Worm (Caenorhabditis elegans) whole organism, L3 larva: ENCODE measurements around the gene Y49F6A.11.

Experiments
- R02D3.7 ChIP-seq: fragments of 150-350 bp; optimal IDR thresholded peaks from 2 replicates; lab custom pipeline; 2014; ENCODE audit warnings: missing biosample characterization, missing genetic modification characterization
- ZK546.5 ChIP-seq: sonication (generic microtip); optimal IDR thresholded peaks from 2 replicates; lab custom pipeline; 2017; ENCODE audit warnings: missing biosample characterization, missing genetic modification characterization
- aly-2 ChIP-seq: fragments of 150-350 bp; optimal IDR thresholded peaks from 2 replicates; lab custom pipeline; 2014; ENCODE audit warnings: missing biosample characterization, missing genetic modification characterization
- ama-1 ChIP-seq: fragments of 150-350 bp; optimal IDR thresholded peaks from 2 replicates; lab custom pipeline; 2018
- ceh-16 ChIP-seq: sonication (generic microtip); optimal IDR thresholded peaks from 2 replicates; lab custom pipeline; 2017; ENCODE audit warnings: missing biosample characterization, missing genetic modification characterization
- ceh-28 ChIP-seq: fragments of 150-350 bp; optimal IDR thresholded peaks from 2 replicates; lab custom pipeline; 2014; ENCODE audit warnings: missing biosample characterization, missing genetic modification reagents, missing genetic modification characterization
- ceh-82 ChIP-seq: fragments of 150-350 bp; optimal IDR thresholded peaks from 2 replicates; lab custom pipeline; 2014; ENCODE audit warnings: missing biosample characterization, missing genetic modification characterization
- ceh-9 ChIP-seq: sonication (generic microtip); optimal IDR thresholded peaks from 2 replicates; lab custom pipeline; 2018; ENCODE audit warnings: missing biosample characterization, missing genetic modification characterization
- daf-12 ChIP-seq: fragments of 150-350 bp; optimal IDR thresholded peaks from 2 replicates; lab custom pipeline; 2014; ENCODE audit warnings: missing biosample characterization, missing genetic modification reagents, missing genetic modification characterization
- egl-27 ChIP-seq: sonication (generic microtip); optimal IDR thresholded peaks from 4 replicates; lab custom pipeline; 2017; ENCODE audit warnings: missing biosample characterization, missing genetic modification reagents, missing genetic modification characterization
- elt-1 ChIP-seq: fragments of 150-350 bp; optimal IDR thresholded peaks from 2 replicates; lab custom pipeline; 2014; ENCODE audit warnings: missing biosample characterization, missing genetic modification characterization
- eor-1 ChIP-seq, 2 experiments: fragments of 150-350 bp; optimal IDR thresholded peaks; 2 replicates each; lab custom pipeline; 2014 to 2018; ENCODE audit warnings: missing biosample characterization in 2 of 2, missing genetic modification characterization in 2 of 2
- fos-1 ChIP-seq: fragments of 150-350 bp; optimal IDR thresholded peaks from 2 replicates; lab custom pipeline; 2014; ENCODE audit warnings: missing biosample characterization, missing genetic modification characterization
- hmg-11 ChIP-seq: sonication (generic microtip); optimal IDR thresholded peaks from 2 replicates; lab custom pipeline; 2016; ENCODE audit warnings: missing genetic modification characterization, missing compliant biosample characterization
- jun-1 ChIP-seq: fragments of 150-350 bp; optimal IDR thresholded peaks from 2 replicates; lab custom pipeline; 2014; ENCODE audit warnings: missing biosample characterization, missing genetic modification reagents, missing genetic modification characterization
- lin-39 ChIP-seq: fragments of 150-350 bp; optimal IDR thresholded peaks from 2 replicates; lab custom pipeline; 2018; ENCODE audit warnings: missing biosample characterization, missing genetic modification reagents, missing genetic modification characterization
- lsy-12 ChIP-seq: sonication (generic microtip); optimal IDR thresholded peaks from 2 replicates; lab custom pipeline; 2016; ENCODE audit warnings: mild to moderate bottlenecking, missing genetic modification characterization, missing compliant biosample characterization
- nfya-1 ChIP-seq: sonication (generic microtip); optimal IDR thresholded peaks from 2 replicates; lab custom pipeline; 2017; ENCODE audit warnings: missing genetic modification characterization, mild to moderate bottlenecking, missing compliant biosample characterization, antibody characterized with exemption, moderate library complexity; ENCODE audit not compliant: insufficient read depth
- nhr-11 ChIP-seq: fragments of 150-350 bp; optimal IDR thresholded peaks from 2 replicates; lab custom pipeline; 2014; ENCODE audit warnings: missing biosample characterization, missing genetic modification characterization
- nhr-23 ChIP-seq: fragments of 150-350 bp; optimal IDR thresholded peaks from 2 replicates; lab custom pipeline; 2014; ENCODE audit warnings: missing biosample characterization, missing genetic modification reagents, missing genetic modification characterization
- nhr-237 ChIP-seq: fragments of 150-350 bp; optimal IDR thresholded peaks from 2 replicates; lab custom pipeline; 2014; ENCODE audit warnings: missing biosample characterization, missing genetic modification characterization
- nhr-25 ChIP-seq: sonication (generic microtip); optimal IDR thresholded peaks from 2 replicates; lab custom pipeline; 2017; ENCODE audit warnings: missing biosample characterization, missing genetic modification characterization
- nhr-28 ChIP-seq: fragments of 150-350 bp; optimal IDR thresholded peaks from 2 replicates; lab custom pipeline; 2014; ENCODE audit warnings: missing biosample characterization, missing genetic modification characterization
- nhr-77 ChIP-seq: fragments of 150-350 bp; optimal IDR thresholded peaks from 2 replicates; lab custom pipeline; 2014; ENCODE audit warnings: missing biosample characterization, missing genetic modification characterization
- pha-4 ChIP-seq: fragments of 150-350 bp; optimal IDR thresholded peaks from 2 replicates; lab custom pipeline; 2014; ENCODE audit warnings: missing biosample characterization, missing genetic modification reagents, missing genetic modification characterization
- skn-1 ChIP-seq: fragments of 150-350 bp; optimal IDR thresholded peaks from 2 replicates; lab custom pipeline; 2014; ENCODE audit warnings: missing biosample characterization, missing genetic modification characterization
- tbx-2 ChIP-seq: sonication (generic microtip); optimal IDR thresholded peaks from 2 replicates; lab custom pipeline; 2016; ENCODE audit warnings: mild to moderate bottlenecking, missing genetic modification characterization, missing compliant biosample characterization
- unc-39 ChIP-seq: sonication (generic microtip); optimal IDR thresholded peaks from 4 replicates; lab custom pipeline; 2017; ENCODE audit warnings: missing biosample characterization, missing genetic modification characterization
- unc-62 ChIP-seq: fragments of 150-350 bp; sonication (generic microtip); optimal IDR thresholded peaks from 4 replicates; lab custom pipeline; 2014; ENCODE audit warnings: missing biosample characterization, missing genetic modification reagents, missing genetic modification characterization
- zag-1 ChIP-seq: fragments of 150-350 bp; optimal IDR thresholded peaks from 2 replicates; lab custom pipeline; 2014; ENCODE audit warnings: missing biosample characterization, missing genetic modification characterization
- ztf-4 ChIP-seq: fragments of 150-350 bp; optimal IDR thresholded peaks from 2 replicates; lab custom pipeline; 2014; ENCODE audit warnings: missing biosample characterization, missing genetic modification characterization

The Y49F6A.11 gene

DNA sequence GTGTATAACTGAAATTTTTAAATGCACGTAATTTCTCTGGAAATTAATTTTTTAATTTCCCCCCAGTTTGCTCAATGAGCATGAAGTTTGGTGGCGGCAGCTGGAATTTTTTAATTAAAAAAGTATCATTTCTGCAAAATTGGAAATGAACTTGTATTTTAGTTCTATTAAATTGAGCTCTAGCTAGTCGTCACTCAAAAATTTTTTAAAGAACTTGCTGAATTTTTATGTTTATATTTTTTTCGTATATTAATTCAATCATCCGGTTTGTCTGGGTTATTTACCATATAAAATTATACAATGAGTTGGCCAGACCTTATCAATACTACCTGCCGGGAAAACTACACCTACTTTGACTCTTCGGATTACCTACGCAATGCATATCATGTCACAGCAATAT lies 16.9 kb downstream of the Y49F6A.11 start, which contains the start of gene srh-59:
Gene srh-59, plus strand, starts transcription at position 301 of the 400 bp plus-strand sequence.
- TF ChIP-seq nhr-23 (tag; lab: Kevin White, UChicago) (no peak), ceh-9 (no peak), egl-27 (no peak), daf-12 (no peak), nhr-11 (tag; lab: Kevin White, UChicago) (no peak), ZK546.5 (tag; lab: Kevin White, UChicago) (no peak), elt-1 (tag; lab: Kevin White, UChicago) (no peak), lsy-12 (tag; lab: Kevin White, UChicago) (no peak), lin-39 (tag; lab: Kevin White, UChicago) (no peak), ceh-16 (tag; lab: Kevin White, UChicago) (no peak)

DNA sequence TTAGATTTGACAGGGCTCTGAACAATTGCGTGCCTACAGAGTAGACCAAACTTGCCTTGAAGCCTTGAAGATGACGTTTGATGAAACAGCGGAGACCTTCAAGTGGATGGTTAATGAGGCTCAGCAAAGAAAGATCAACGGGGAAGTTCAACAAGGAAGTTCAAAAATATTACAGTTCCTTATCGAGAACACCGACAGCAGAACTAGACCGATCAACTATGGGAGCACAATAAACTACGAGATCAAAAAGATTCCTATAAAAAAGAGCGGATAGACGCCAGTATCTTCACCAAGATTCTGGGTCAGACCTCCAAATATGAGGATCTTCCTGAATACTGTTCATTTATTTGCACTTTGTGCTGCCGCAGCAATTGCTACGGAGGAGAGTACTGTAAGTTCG lies 18.9 kb downstream of the Y49F6A.11 start, which contains the start of gene clec-134:
Gene clec-134, plus strand, starts transcription at position 301 of the 400 bp plus-strand sequence.
- TF ChIP-seq nhr-28 (tag; lab: Kevin White, UChicago), result no peak
- no peak for TF ChIP-seq nfya-1 (tag; lab: Kevin White, UChicago)
- TF ChIP-seq ZK546.5 (tag; lab: Kevin White, UChicago), result no peak
- TF ChIP-seq zag-1 (tag; lab: Kevin White, UChicago), result no peak
- TF ChIP-seq ceh-9, result no peak

DNA sequence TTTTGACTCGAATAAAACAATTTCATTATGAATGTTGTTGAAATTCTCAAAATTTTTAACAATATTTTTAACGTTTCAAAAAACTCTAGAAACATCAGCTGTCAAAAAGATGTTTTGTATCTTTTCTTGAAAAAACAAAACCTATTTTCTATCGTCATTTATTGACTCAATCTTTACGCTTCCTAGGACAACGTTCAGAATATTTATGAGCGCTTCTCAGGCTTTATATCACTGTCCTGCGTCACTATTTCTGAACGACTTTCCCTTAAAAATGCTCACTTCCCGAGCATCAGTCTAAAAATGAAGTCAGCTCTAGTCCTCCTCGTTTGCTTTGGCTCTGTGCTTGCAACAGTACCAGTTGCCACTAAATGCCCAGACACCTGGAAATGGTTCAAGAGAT lies 20.5 kb downstream of the Y49F6A.11 start, which contains the start of gene clec-133:
Gene clec-133, plus strand, starts transcription at position 301 of the 400 bp plus-strand sequence.
- no peak for TF ChIP-seq unc-62 (GFP tag; lab: Kevin White, UChicago)
- no peak for TF ChIP-seq daf-12
- TF ChIP-seq egl-27, result no peak
- TF ChIP-seq, all 47 proteins: peak for 0

DNA sequence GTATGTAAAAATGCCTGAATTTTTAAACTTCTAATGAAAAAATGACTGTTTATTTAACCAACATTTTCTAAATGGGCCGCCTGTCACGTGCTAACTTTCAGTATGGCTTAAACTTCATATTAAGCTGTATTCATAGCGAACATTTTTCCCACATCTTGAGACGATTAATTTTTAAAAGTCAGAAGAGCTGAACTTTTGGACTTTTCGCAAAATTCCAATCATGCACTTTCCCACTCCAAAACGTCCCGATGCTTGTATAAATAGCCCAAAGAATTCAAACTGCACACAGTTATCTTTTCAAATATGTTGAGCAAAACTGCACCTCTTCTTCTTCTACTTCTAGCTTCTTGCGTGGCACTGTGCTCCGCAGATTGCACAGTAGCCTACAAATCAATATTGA lies 21.9 kb downstream of the Y49F6A.11 start, which contains the start of gene clec-132:
Gene clec-132, plus strand, starts transcription at position 301 of the 400 bp plus-strand sequence.
- no peak for TF ChIP-seq tbx-2 (tag; lab: Kevin White, UChicago)
- TF ChIP-seq unc-39 (tag; lab: Kevin White, UChicago), result no peak
- TF ChIP-seq skn-1 (tag; lab: Kevin White, UChicago), result no peak
- no peak for TF ChIP-seq ceh-9
- TF ChIP-seq lsy-12 (tag; lab: Kevin White, UChicago), result no peak
- TF ChIP-seq ceh-28 (tag; lab: Kevin White, UChicago), result no peak
- TF ChIP-seq R02D3.7, result no peak

DNA sequence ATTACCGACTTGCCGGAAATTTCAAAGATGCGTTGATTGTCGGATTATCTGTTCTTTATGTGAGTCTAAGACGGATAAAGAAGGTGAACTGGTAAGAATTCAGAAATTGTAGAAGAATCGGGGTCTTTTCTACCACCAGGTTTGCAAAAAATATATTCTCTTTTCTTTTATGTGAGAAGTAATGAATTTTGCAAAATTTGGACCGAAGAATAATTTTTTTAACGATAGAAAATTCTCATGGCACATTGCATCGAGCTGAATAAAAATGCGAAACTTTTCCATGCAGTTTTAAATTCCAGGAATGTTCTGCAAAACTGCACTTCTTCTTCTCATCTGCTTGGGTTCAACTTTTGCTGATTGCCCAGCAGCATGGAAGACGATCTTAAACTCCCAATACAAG lies 25.4 kb downstream of the Y49F6A.11 start, which contains the start of gene clec-130:
Gene clec-130, plus strand, starts transcription at position 301 of the 400 bp plus-strand sequence.
- TF ChIP-seq ama-1 (lab: Kevin White, UChicago) (no peak), unc-39 (tag; lab: Kevin White, UChicago) (no peak), pha-4 (tag; lab: Kevin White, UChicago) (no peak), nhr-237 (tag; lab: Kevin White, UChicago) (no peak), nhr-25 (tag; lab: Kevin White, UChicago) (no peak), eor-1 (tag; optimal IDR thresholded peaks at IDR 0.05; lab: Kevin White, UChicago) (no peak), skn-1 (tag; lab: Kevin White, UChicago) (no peak), lsy-12 (tag; lab: Kevin White, UChicago) (no peak), daf-12 (no peak), nfya-1 (tag; lab: Kevin White, UChicago) (no peak), egl-27 (no peak), nhr-77 (no peak), ceh-82 (no peak)
- TF ChIP-seq, all 47 proteins: peak for 0

DNA sequence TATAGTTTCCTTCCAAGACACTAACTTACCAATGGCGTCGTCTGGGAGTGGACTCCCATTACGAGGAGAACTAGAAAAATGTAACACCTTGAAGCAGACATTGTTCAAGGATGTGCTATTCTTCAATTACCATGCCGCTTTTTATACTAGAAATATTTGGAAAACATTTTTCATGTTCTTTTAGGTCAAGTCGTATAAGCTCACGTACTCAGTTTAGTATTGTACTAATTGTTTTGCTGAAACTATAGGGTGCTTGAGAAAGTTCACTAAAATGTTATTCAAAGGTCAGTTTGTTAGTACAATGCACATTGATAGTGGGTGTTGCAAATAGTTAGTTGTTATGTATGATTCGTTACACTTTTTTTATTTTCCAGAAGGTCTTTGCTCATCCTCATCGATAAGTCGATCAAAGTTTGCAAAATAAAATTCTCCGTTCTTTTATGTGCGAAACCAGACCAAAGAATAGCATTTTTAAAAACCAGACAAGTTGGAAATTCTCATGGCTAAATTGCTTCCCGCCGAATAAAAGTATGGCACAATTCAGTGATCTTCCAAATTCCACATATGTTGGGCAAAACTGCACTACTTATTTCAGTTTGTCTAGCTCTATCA lies 27.6 kb downstream of the Y49F6A.11 start, which contains the start of the genes clec-128 and clec-129:
Gene clec-128, minus strand, starts transcription at position 101 of the 612 bp plus-strand sequence.
Gene clec-129, plus strand, starts transcription at position 562 of the 612 bp plus-strand sequence.
- TF ChIP-seq nfya-1 (tag; lab: Kevin White, UChicago), result no peak
- no peak for TF ChIP-seq unc-62 (GFP tag; lab: Kevin White, UChicago)
- TF ChIP-seq pha-4 (tag; lab: Kevin White, UChicago), result no peak
- no peak for TF ChIP-seq aly-2 (tag; lab: Kevin White, UChicago)
- TF ChIP-seq jun-1 (tag; lab: Kevin White, UChicago), result no peak
- TF ChIP-seq fos-1 (tag; lab: Kevin White, UChicago), result no peak
- TF ChIP-seq egl-27, result no peak
- TF ChIP-seq ztf-4 (tag; lab: Kevin White, UChicago), result no peak
- TF ChIP-seq hmg-11 (tag; lab: Kevin White, UChicago), result no peak
- TF ChIP-seq R02D3.7, result no peak
- TF ChIP-seq eor-1 (tag; optimal IDR thresholded peaks at IDR 0.05; lab: Kevin White, UChicago), result no peak
- TF ChIP-seq nhr-77, result no peak
- TF ChIP-seq ceh-82, result no peak
